Worm (Caenorhabditis elegans) whole organism, L4 larva: ENCODE data around the gene T01E8.1.

ENCODE experiments used
- ama-1 ChIP-seq: fragments of 150-350 bp; optimal IDR thresholded peaks from 2 replicates; lab custom pipeline; 2014; ENCODE audit warnings: inconsistent platforms, mixed read lengths
- ceh-82 ChIP-seq: sonication (generic microtip); optimal IDR thresholded peaks from 2 replicates; lab custom pipeline; 2017; ENCODE audit warnings: missing biosample characterization, missing genetic modification characterization
- nhr-11 ChIP-seq: fragments of 150-350 bp; optimal IDR thresholded peaks from 2 replicates; lab custom pipeline; 2014; ENCODE audit warnings: missing biosample characterization, missing genetic modification characterization
- nhr-237 ChIP-seq: sonication (generic microtip); optimal IDR thresholded peaks from 2 replicates; lab custom pipeline; 2017; ENCODE audit warnings: missing biosample characterization, missing genetic modification characterization
- snpc-1.2 ChIP-seq: fragments of 200-800 bp; sonication (Bioruptor generic); IDR thresholded peaks from 2 replicates; pipeline ENCODE4 v1.3.6; 2022; ENCODE audit warnings: missing genetic modification reagents, missing genetic modification characterization, missing compliant biosample characterization

ce11 chrII:10239595-10239994, 33.1 kb downstream of the T01E8.1 start, which contains the start of gene mec-15:
- TF ChIP-seq nhr-11 (no peak), nhr-237 (tag; lab: Kevin White, UChicago) (no peak), ama-1 (lab: Kevin White, UChicago) (no peak), snpc-1.2 (GFP tag; lab: Robert Waterston, UW) (no peak), ceh-82 (no peak)
